Worm (Caenorhabditis elegans) whole organism, L1 larva: ENCODE data around the gene C33A12.19.

Experiments used
- Y116A8C.19 ChIP-seq: sonication (generic microtip); optimal IDR thresholded peaks from 2 replicates; lab custom pipeline; 2016; ENCODE audit warnings: missing compliant biosample characterization, missing genetic modification characterization, borderline replicate concordance
- alr-1 ChIP-seq: fragments of 200-800 bp; sonication (Bioruptor generic); optimal IDR thresholded peaks from 2 replicates; lab custom pipeline; 2018; ENCODE audit warnings: borderline replicate concordance, mild to moderate bottlenecking, missing genetic modification characterization, missing compliant biosample characterization
- blmp-1 ChIP-seq: fragments of 150-350 bp; optimal IDR thresholded peaks from 2 replicates; lab custom pipeline; 2014; ENCODE audit warnings: missing biosample characterization, missing genetic modification characterization
- ceh-88 ChIP-seq: fragments of 200-800 bp; sonication (Bioruptor generic); IDR thresholded peaks from 2 replicates; pipeline ENCODE4 v1.3.6; 2022; ENCODE audit warnings: missing genetic modification characterization, missing compliant biosample characterization
- efl-1 ChIP-seq, 4 experiments: fragments of 150-350 bp; optimal IDR thresholded peaks in 3 of 4; peaks in 1 of 4; 1 replicate in 1 of 4; 2 replicates in 3 of 4; lab custom pipeline; 2014; ENCODE audit warnings: missing biosample characterization in 2 of 4, missing genetic modification characterization in 2 of 4, missing genetic modification reagents in 2 of 4
- ets-5 ChIP-seq: fragments of 200-800 bp; sonication (Bioruptor generic); IDR thresholded peaks from 2 replicates; pipeline ENCODE4 v1.3.6; 2022; ENCODE audit warnings: missing genetic modification characterization, missing compliant biosample characterization
- hlh-17 ChIP-seq: fragments of 200-800 bp; sonication (Bioruptor generic); optimal IDR thresholded peaks from 2 replicates; lab custom pipeline; 2018; ENCODE audit warnings: missing genetic modification characterization, mild to moderate bottlenecking, missing compliant biosample characterization, moderate library complexity, borderline replicate concordance
- hpl-2 ChIP-seq: fragments of 150-350 bp; optimal IDR thresholded peaks from 2 replicates; lab custom pipeline; 2014; ENCODE audit warnings: missing biosample characterization, missing genetic modification reagents, missing genetic modification characterization
- lin-13 ChIP-seq: fragments of 150-350 bp; optimal IDR thresholded peaks from 2 replicates; lab custom pipeline; 2014; ENCODE audit warnings: missing biosample characterization, missing genetic modification reagents, missing genetic modification characterization
- mab-9 ChIP-seq: fragments of 200-800 bp; sonication (Bioruptor generic); IDR thresholded peaks from 2 replicates; pipeline ENCODE4 v1.3.6; 2022; ENCODE audit warnings: missing genetic modification reagents, missing genetic modification characterization, missing compliant biosample characterization
- mep-1 ChIP-seq: fragments of 150-350 bp; optimal IDR thresholded peaks from 2 replicates; lab custom pipeline; 2014; ENCODE audit warnings: missing biosample characterization, missing genetic modification characterization
- nhr-12 ChIP-seq: sonication (generic microtip); optimal IDR thresholded peaks from 2 replicates; lab custom pipeline; 2017; ENCODE audit warnings: missing biosample characterization, missing genetic modification characterization
- nhr-84 ChIP-seq: sonication (generic microtip); optimal IDR thresholded peaks from 2 replicates; lab custom pipeline; 2017; ENCODE audit warnings: missing biosample characterization, missing genetic modification characterization
- nhr-85 ChIP-seq: sonication (generic microtip); peaks from one replicate; lab custom pipeline; 2016; ENCODE audit warnings: missing genetic modification characterization, inconsistent platforms, missing compliant biosample characterization
- pqm-1 ChIP-seq: sonication (generic microtip); optimal IDR thresholded peaks from 3 replicates; lab custom pipeline; 2017; ENCODE audit warnings: missing biosample characterization, missing genetic modification characterization
- unc-98 ChIP-seq: fragments of 200-800 bp; sonication (Bioruptor generic); IDR thresholded peaks from 2 replicates; pipeline ENCODE4 v1.3.6; 2022; ENCODE audit warnings: missing genetic modification characterization, missing compliant biosample characterization
- zag-1 ChIP-seq: fragments of 150-350 bp; optimal IDR thresholded peaks from 2 replicates; lab custom pipeline; 2014; ENCODE audit warnings: missing biosample characterization, missing genetic modification characterization

C33A12.19 gene

DNA sequence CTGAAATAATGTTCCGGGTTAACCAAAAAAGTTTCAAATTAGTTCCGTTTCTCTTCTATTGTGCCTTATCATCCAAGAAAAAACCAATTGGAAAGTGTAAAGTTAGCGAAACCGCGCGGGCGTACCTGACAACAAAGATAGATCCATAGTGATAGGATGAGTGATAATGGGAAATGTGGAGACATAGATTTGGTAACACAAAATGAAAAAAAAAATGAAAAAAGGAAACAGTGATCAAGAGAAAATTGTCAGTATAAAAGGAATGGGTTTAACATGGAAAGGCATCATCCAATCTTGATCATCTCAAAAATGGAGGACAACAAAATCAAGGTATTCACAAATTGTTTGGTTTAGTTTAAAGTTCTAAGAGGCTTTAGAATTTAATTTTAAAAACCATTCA is 46.3 kb downstream of the C33A12.19 start, which contains the start of gene col-122:
col-122 (plus strand) TSS at position 301 of the 400 bp plus-strand sequence.
- TF ChIP-seq alr-1 (tag; lab: Kevin White, UChicago) (no peak), nhr-85 (tag; lab: Kevin White, UChicago) (no peak), Y116A8C.19 (tag; lab: Kevin White, UChicago) (no peak), blmp-1 (peak; percentile 26), mab-9 (GFP tag; lab: Robert Waterston, UW) (no peak), hlh-17 (GFP tag; lab: Kevin White, UChicago) (no peak), lin-13 (GFP tag; lab: Kevin White, UChicago) (no peak)

DNA sequence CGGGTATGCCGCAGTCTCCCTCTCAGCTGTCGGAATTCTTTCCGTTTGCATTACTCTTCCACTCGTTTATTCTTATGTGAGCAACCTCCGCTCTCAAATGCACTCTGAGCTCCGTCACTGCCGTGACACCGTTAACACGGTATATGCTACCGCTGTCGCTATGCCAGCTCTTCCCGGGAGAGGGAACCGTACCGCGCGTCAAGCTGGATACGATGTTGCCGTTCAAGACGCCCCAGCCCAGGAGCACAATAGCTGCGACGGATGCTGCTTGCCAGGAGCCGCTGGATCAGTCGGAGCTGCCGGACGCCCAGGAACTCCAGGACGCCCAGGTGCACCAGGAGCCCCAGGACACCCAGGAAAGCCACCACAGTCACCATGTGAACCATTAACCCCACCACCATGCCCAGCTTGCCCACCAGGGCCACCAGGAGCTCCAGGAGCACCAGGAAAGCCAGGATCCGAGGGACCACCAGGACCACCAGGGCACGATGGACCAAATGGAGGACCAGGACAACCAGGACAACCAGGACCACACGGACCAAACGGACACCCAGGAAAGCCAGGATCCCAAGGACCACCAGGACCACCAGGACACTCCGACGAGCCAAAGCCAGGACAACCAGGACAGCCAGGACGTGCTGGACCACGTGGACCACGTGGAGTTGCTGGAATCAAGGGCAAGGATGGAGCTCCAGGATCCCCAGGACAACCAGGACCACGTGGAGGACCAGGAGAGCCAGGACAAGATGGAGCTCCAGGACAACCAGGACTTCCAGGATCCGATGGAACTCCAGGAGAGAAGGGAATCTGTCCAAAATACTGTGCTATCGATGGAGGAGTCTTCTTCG is 47.0 kb downstream of the C33A12.19 start:
- TF ChIP-seq hpl-2 (GFP tag; lab: Kevin White, UChicago) (no peak), ets-5 (GFP tag; lab: Robert Waterston, UW) (no peak), pqm-1 (tag; lab: Kevin White, UChicago) (no peak), unc-98 (no peak), hlh-17 (GFP tag; lab: Kevin White, UChicago) (no peak), nhr-84 (no peak), efl-1 (optimal IDR thresholded peaks at IDR 0.05; lab: Kevin White, UChicago) (no peak), efl-1 (GFP tag; optimal IDR thresholded peaks at IDR 0.05 in 1 of 2; lab: Kevin White, UChicago) (no peak), mep-1 (tag; lab: Kevin White, UChicago) (no peak), zag-1 (tag; lab: Kevin White, UChicago) (no peak)

DNA sequence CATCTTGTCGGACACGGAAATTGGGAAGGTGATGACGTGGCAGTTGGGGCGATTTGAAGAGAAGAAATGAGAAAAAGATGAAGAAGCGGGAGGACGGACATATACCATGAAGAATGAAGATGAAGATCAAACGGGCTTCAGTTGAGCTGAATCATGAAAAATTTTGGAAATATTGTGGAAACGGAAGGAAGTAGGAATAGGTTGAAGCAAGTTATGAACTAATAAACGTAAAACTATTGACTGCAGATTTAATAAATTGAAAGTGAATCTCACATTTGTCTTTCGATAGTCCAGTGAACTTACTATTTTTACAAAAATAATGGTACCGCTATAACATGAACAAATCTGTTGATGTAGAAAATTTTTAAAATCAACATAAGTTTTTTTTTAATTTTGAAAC is 49.7 kb downstream of the C33A12.19 start, which contains the start of gene lron-14:
lron-14 (minus strand) TSS at position 101 of the 400 bp plus-strand sequence.
- TF ChIP-seq nhr-12 = no peak
- TF ChIP-seq ceh-88 = no peak
- TF ChIP-seq, all 84 proteins: peak for 0
